Worm (Caenorhabditis elegans) whole organism, L1 larva: ENCODE data around the gene C45B2.8.

ENCODE experiments used
- F16B12.6 ChIP-seq: fragments of 150-350 bp; optimal IDR thresholded peaks from 2 replicates; lab custom pipeline; 2014; ENCODE audit warnings: missing biosample characterization, missing genetic modification characterization
- aha-1 ChIP-seq: fragments of 150-350 bp; optimal IDR thresholded peaks from 2 replicates; lab custom pipeline; 2014; ENCODE audit warnings: missing biosample characterization, missing genetic modification characterization
- alr-1 ChIP-seq: fragments of 200-800 bp; sonication (Bioruptor generic); optimal IDR thresholded peaks from 2 replicates; lab custom pipeline; 2018; ENCODE audit warnings: borderline replicate concordance, mild to moderate bottlenecking, missing genetic modification characterization, missing compliant biosample characterization
- aly-2 ChIP-seq: fragments of 150-350 bp; optimal IDR thresholded peaks from 2 replicates; lab custom pipeline; 2014; ENCODE audit warnings: missing biosample characterization, missing genetic modification characterization
- ceh-63 ChIP-seq: fragments of 200-800 bp; sonication (Bioruptor generic); optimal IDR thresholded peaks from 2 replicates; lab custom pipeline; 2018; ENCODE audit warnings: mild to moderate bottlenecking, missing genetic modification characterization, missing compliant biosample characterization
- ceh-8 ChIP-seq: fragments of 200-800 bp; sonication (Bioruptor generic); optimal IDR thresholded peaks from 2 replicates; lab custom pipeline; 2018; ENCODE audit warnings: mild to moderate bottlenecking, missing genetic modification characterization, moderate library complexity, missing compliant biosample characterization
- ceh-82 ChIP-seq, 3 experiments: fragments of 150-350 bp in 1 of 3; sonication (generic microtip) in 2 of 3; optimal IDR thresholded peaks; 2 replicates each; lab custom pipeline; 2014 to 2017; ENCODE audit warnings: missing biosample characterization in 3 of 3, missing genetic modification characterization in 3 of 3
- ceh-88 ChIP-seq: fragments of 200-800 bp; sonication (Bioruptor generic); IDR thresholded peaks from 2 replicates; pipeline ENCODE4 v1.3.6; 2022; ENCODE audit warnings: missing genetic modification characterization, missing compliant biosample characterization
- ceh-90 ChIP-seq: sonication (generic microtip); optimal IDR thresholded peaks from 2 replicates; lab custom pipeline; 2016; ENCODE audit warnings: missing genetic modification characterization, missing compliant biosample characterization
- dpl-1 ChIP-seq, 3 experiments: fragments of 150-350 bp in 2 of 3; sonication (generic microtip) in 1 of 3; optimal IDR thresholded peaks; 2 replicates each; lab custom pipeline; 2014 to 2017; ENCODE audit warnings: missing biosample characterization in 3 of 3, missing genetic modification characterization in 3 of 3, missing genetic modification reagents in 3 of 3
- efl-3 ChIP-seq: fragments of 200-800 bp; sonication (Bioruptor generic); optimal IDR thresholded peaks from 2 replicates; lab custom pipeline; 2018; ENCODE audit warnings: mild to moderate bottlenecking, missing genetic modification characterization, missing compliant biosample characterization
- elt-3 ChIP-seq, 6 experiments: fragments of 150-350 bp in 1 of 6; sonication (generic microtip); optimal IDR thresholded peaks; 2 replicates each; lab custom pipeline; 2017 to 2018; ENCODE audit warnings: missing biosample characterization in 6 of 6, missing genetic modification characterization in 6 of 6, inconsistent platforms in 1 of 6
- ets-5 ChIP-seq: fragments of 200-800 bp; sonication (Bioruptor generic); IDR thresholded peaks from 2 replicates; pipeline ENCODE4 v1.3.6; 2022; ENCODE audit warnings: missing genetic modification characterization, missing compliant biosample characterization
- fkh-4 ChIP-seq: sonication (generic microtip); optimal IDR thresholded peaks from 2 replicates; lab custom pipeline; 2016; ENCODE audit warnings: missing compliant biosample characterization, missing genetic modification characterization, borderline replicate concordance
- fos-1 ChIP-seq: fragments of 150-350 bp; optimal IDR thresholded peaks from 2 replicates; lab custom pipeline; 2014; ENCODE audit warnings: missing biosample characterization, missing genetic modification characterization
- grh-1 ChIP-seq: fragments of 200-800 bp; sonication (Bioruptor generic); IDR thresholded peaks from 2 replicates; pipeline ENCODE4 v1.3.6; 2022; ENCODE audit warnings: missing genetic modification reagents, missing genetic modification characterization, missing compliant biosample characterization
- hpl-2 ChIP-seq: fragments of 150-350 bp; optimal IDR thresholded peaks from 2 replicates; lab custom pipeline; 2014; ENCODE audit warnings: missing biosample characterization, missing genetic modification reagents, missing genetic modification characterization
- irx-1 ChIP-seq: sonication (generic microtip); optimal IDR thresholded peaks from 2 replicates; lab custom pipeline; 2016; ENCODE audit warnings: missing genetic modification characterization, missing compliant biosample characterization
- isw-1 ChIP-seq: fragments of 200-800 bp; sonication (Bioruptor generic); IDR thresholded peaks from 2 replicates; pipeline ENCODE4 v1.3.6; 2022; ENCODE audit warnings: missing genetic modification characterization, missing compliant biosample characterization
- jun-1 ChIP-seq: fragments of 150-350 bp; optimal IDR thresholded peaks from 2 replicates; lab custom pipeline; 2014; ENCODE audit warnings: missing biosample characterization, missing genetic modification reagents, missing genetic modification characterization
- lin-13 ChIP-seq: fragments of 150-350 bp; optimal IDR thresholded peaks from 2 replicates; lab custom pipeline; 2014; ENCODE audit warnings: missing biosample characterization, missing genetic modification reagents, missing genetic modification characterization
- lin-14 ChIP-seq: fragments of 200-800 bp; sonication (Bioruptor generic); optimal IDR thresholded peaks from 2 replicates; lab custom pipeline; 2018; ENCODE audit warnings: mild to moderate bottlenecking, missing genetic modification characterization, moderate library complexity, missing compliant biosample characterization
- lin-39 ChIP-seq: fragments of 150-350 bp; optimal IDR thresholded peaks from 2 replicates; lab custom pipeline; 2014; ENCODE audit warnings: missing biosample characterization, missing genetic modification reagents, missing genetic modification characterization
- lsy-2 ChIP-seq, 2 experiments: fragments of 150-350 bp; optimal IDR thresholded peaks; 2 replicates each; lab custom pipeline; 2014; ENCODE audit warnings: missing biosample characterization in 2 of 2, missing genetic modification characterization in 2 of 2
- mab-9 ChIP-seq: fragments of 200-800 bp; sonication (Bioruptor generic); IDR thresholded peaks from 2 replicates; pipeline ENCODE4 v1.3.6; 2022; ENCODE audit warnings: missing genetic modification reagents, missing genetic modification characterization, missing compliant biosample characterization
- mdl-1 ChIP-seq, 2 experiments: fragments of 150-350 bp; optimal IDR thresholded peaks; 2 replicates each; lab custom pipeline; 2014 to 2017; ENCODE audit warnings: missing biosample characterization in 2 of 2, missing genetic modification characterization in 2 of 2, inconsistent platforms in 1 of 2
- mef-2 ChIP-seq: fragments of 150-350 bp; optimal IDR thresholded peaks from 2 replicates; lab custom pipeline; 2014; ENCODE audit warnings: missing biosample characterization, missing genetic modification characterization
- nhr-11 ChIP-seq: fragments of 150-350 bp; optimal IDR thresholded peaks from 2 replicates; lab custom pipeline; 2014; ENCODE audit warnings: missing biosample characterization, missing genetic modification characterization
- nhr-19 ChIP-seq: fragments of 200-800 bp; sonication (Bioruptor generic); conservative IDR thresholded peaks from 2 replicates; pipeline ENCODE4 v1.3.6; 2022; ENCODE audit warnings: missing genetic modification characterization, missing compliant biosample characterization
- nhr-20 ChIP-seq: sonication (generic microtip); optimal IDR thresholded peaks from 2 replicates; lab custom pipeline; 2016; ENCODE audit warnings: mild to moderate bottlenecking, missing genetic modification characterization, missing compliant biosample characterization
- nhr-237 ChIP-seq: fragments of 150-350 bp; optimal IDR thresholded peaks from 2 replicates; lab custom pipeline; 2014; ENCODE audit warnings: missing biosample characterization, missing genetic modification characterization
- nhr-71 ChIP-seq: sonication (generic microtip); optimal IDR thresholded peaks from 2 replicates; lab custom pipeline; 2016; ENCODE audit warnings: mild to moderate bottlenecking, missing genetic modification characterization, moderate library complexity, missing compliant biosample characterization
- nhr-76 ChIP-seq: sonication (generic microtip); optimal IDR thresholded peaks from 2 replicates; lab custom pipeline; 2017; ENCODE audit warnings: missing biosample characterization, missing genetic modification characterization
- nhr-84 ChIP-seq: sonication (generic microtip); optimal IDR thresholded peaks from 2 replicates; lab custom pipeline; 2017; ENCODE audit warnings: missing biosample characterization, missing genetic modification characterization
- pag-3 ChIP-seq: sonication (generic microtip); optimal IDR thresholded peaks from 2 replicates; lab custom pipeline; 2017; ENCODE audit warnings: missing genetic modification characterization, mild to moderate bottlenecking, missing compliant biosample characterization, antibody characterized with exemption, borderline replicate concordance; ENCODE audit not compliant: insufficient read depth
- pax-3 ChIP-seq: fragments of 200-800 bp; sonication (Bioruptor generic); optimal IDR thresholded peaks from 2 replicates; lab custom pipeline; 2018; ENCODE audit warnings: mild to moderate bottlenecking, missing genetic modification characterization, moderate library complexity, missing compliant biosample characterization
- rnt-1 ChIP-seq: sonication (generic microtip); optimal IDR thresholded peaks from 2 replicates; lab custom pipeline; 2016; ENCODE audit warnings: mild to moderate bottlenecking, missing genetic modification characterization, moderate library complexity, missing compliant biosample characterization
- skn-1 ChIP-seq: fragments of 150-350 bp; optimal IDR thresholded peaks from 2 replicates; lab custom pipeline; 2014; ENCODE audit warnings: missing biosample characterization, missing genetic modification characterization
- snpc-4 ChIP-seq: fragments of 150-350 bp; optimal IDR thresholded peaks from 2 replicates; lab custom pipeline; 2014; ENCODE audit warnings: missing biosample characterization, missing genetic modification characterization
- snu-23 ChIP-seq: sonication (generic microtip); optimal IDR thresholded peaks from 2 replicates; lab custom pipeline; 2016; ENCODE audit warnings: missing genetic modification characterization, missing compliant biosample characterization
- sox-4 ChIP-seq: sonication (generic microtip); optimal IDR thresholded peaks from 2 replicates; lab custom pipeline; 2016; ENCODE audit warnings: missing genetic modification characterization, missing compliant biosample characterization
- sup-37 ChIP-seq: fragments of 200-800 bp; sonication (Bioruptor generic); optimal IDR thresholded peaks from 2 replicates; lab custom pipeline; 2018; ENCODE audit warnings: mild to moderate bottlenecking, missing genetic modification characterization, missing compliant biosample characterization
- swsn-7 ChIP-seq: sonication (generic microtip); optimal IDR thresholded peaks from 2 replicates; lab custom pipeline; 2016; ENCODE audit warnings: missing genetic modification characterization, missing compliant biosample characterization
- tlp-1 ChIP-seq: fragments of 150-350 bp; optimal IDR thresholded peaks from 2 replicates; lab custom pipeline; 2014; ENCODE audit warnings: missing biosample characterization, missing genetic modification characterization
- unc-130 ChIP-seq: fragments of 150-350 bp; optimal IDR thresholded peaks from 2 replicates; lab custom pipeline; 2017; ENCODE audit warnings: missing biosample characterization, missing genetic modification characterization, inconsistent platforms
- unc-86 ChIP-seq: sonication (generic microtip); optimal IDR thresholded peaks from 2 replicates; lab custom pipeline; 2016; ENCODE audit warnings: missing genetic modification characterization, missing compliant biosample characterization
- xbp-1 ChIP-seq: sonication (generic microtip); optimal IDR thresholded peaks from 2 replicates; lab custom pipeline; 2016; ENCODE audit warnings: missing genetic modification characterization, missing compliant biosample characterization
- zag-1 ChIP-seq: fragments of 150-350 bp; optimal IDR thresholded peaks from 2 replicates; lab custom pipeline; 2014; ENCODE audit warnings: missing biosample characterization, missing genetic modification characterization
- ztf-4 ChIP-seq: fragments of 150-350 bp; optimal IDR thresholded peaks from 2 replicates; lab custom pipeline; 2014; ENCODE audit warnings: missing biosample characterization, missing genetic modification characterization

Gene C45B2.8

ce11 chrX:6057580-6058305 is 30.0 kb upstream of the C45B2.8 start, which contains the start of gene gln-1 (continued):
- no peak for TF ChIP-seq ceh-88 (GFP tag; lab: Robert Waterston, UW)
- peak; percentile 6 for TF ChIP-seq irx-1 (tag; lab: Kevin White, UChicago)
- TF ChIP-seq pax-3 (tag; lab: Kevin White, UChicago): no peak
- no peak for TF ChIP-seq nhr-84 (tag; lab: Kevin White, UChicago)
- TF ChIP-seq lin-13 (GFP tag; lab: Kevin White, UChicago): no peak
- TF ChIP-seq hpl-2 (GFP tag; lab: Kevin White, UChicago): no peak
- no peak for TF ChIP-seq alr-1 (tag; lab: Kevin White, UChicago)
- TF ChIP-seq skn-1 (tag; lab: Kevin White, UChicago): no peak
- TF ChIP-seq ceh-8 (GFP tag; lab: Kevin White, UChicago): no peak
- no peak for TF ChIP-seq unc-130
- TF ChIP-seq ceh-90 (tag; lab: Kevin White, UChicago): no peak
- TF ChIP-seq nhr-237 (tag; lab: Kevin White, UChicago): peak; percentile 44
- TF ChIP-seq jun-1 (tag; lab: Kevin White, UChicago): no peak
- peak in 1 of 2 experiments; percentile 30 for TF ChIP-seq lsy-2 (tag; optimal IDR thresholded peaks at IDR 0.05; lab: Kevin White, UChicago)
- no peak for TF ChIP-seq zag-1 (tag; lab: Kevin White, UChicago)
- TF ChIP-seq lin-39 (tag; lab: Kevin White, UChicago): no peak
- no peak for TF ChIP-seq ztf-4 (tag; lab: Kevin White, UChicago)
- TF ChIP-seq aha-1 (tag; lab: Kevin White, UChicago): no peak
- no peak for TF ChIP-seq elt-3 (tag; optimal IDR thresholded peaks at IDR 0.05; lab: Kevin White, UChicago)
- no peak for TF ChIP-seq fkh-4 (tag; lab: Kevin White, UChicago)
- TF ChIP-seq nhr-20 (tag; lab: Kevin White, UChicago): peak; percentile 61
- TF ChIP-seq rnt-1 (tag; lab: Kevin White, UChicago): peak; percentile 19
- TF ChIP-seq snu-23: peak; percentile 52
- no peak for TF ChIP-seq nhr-76
- TF ChIP-seq snpc-4 (tag; lab: Kevin White, UChicago): no peak
- no peak for TF ChIP-seq dpl-1 (GFP tag; optimal IDR thresholded peaks at IDR 0.05; lab: Kevin White, UChicago)
- TF ChIP-seq lin-14 (GFP tag; lab: Kevin White, UChicago): peak; percentile 66
- no peak for TF ChIP-seq efl-3
- TF ChIP-seq tlp-1 (tag; lab: Kevin White, UChicago): no peak
- no peak for TF ChIP-seq grh-1 (GFP tag; lab: Robert Waterston, UW)
- no peak for TF ChIP-seq pag-3 (tag; lab: Kevin White, UChicago)
- TF ChIP-seq ets-5: no peak
- no peak for TF ChIP-seq sox-4
- TF ChIP-seq F16B12.6: no peak
- TF ChIP-seq nhr-71 (tag; lab: Kevin White, UChicago): peak; percentile 50
- TF ChIP-seq nhr-19 (GFP tag; lab: Robert Waterston, UW): no peak
- TF ChIP-seq mab-9 (GFP tag; lab: Robert Waterston, UW): no peak
- TF ChIP-seq swsn-7 (tag; lab: Kevin White, UChicago): no peak
- TF ChIP-seq isw-1 (GFP tag; lab: Robert Waterston, UW): no peak
- no peak for TF ChIP-seq ceh-63 (GFP tag; lab: Kevin White, UChicago)
- TF ChIP-seq fos-1 (tag; lab: Kevin White, UChicago): no peak
- TF ChIP-seq mdl-1 (tag; optimal IDR thresholded peaks at IDR 0.05; lab: Kevin White, UChicago): no peak
- no peak for TF ChIP-seq sup-37 (GFP tag; lab: Kevin White, UChicago)
- no peak for TF ChIP-seq aly-2 (tag; lab: Kevin White, UChicago)
- TF ChIP-seq unc-86 (tag; lab: Kevin White, UChicago): no peak
- peak; percentile 27 for TF ChIP-seq xbp-1
- no peak for TF ChIP-seq mef-2 (tag; lab: Kevin White, UChicago)
- TF ChIP-seq nhr-11: no peak
- no peak for TF ChIP-seq ceh-82 (tag; optimal IDR thresholded peaks at IDR 0.05; lab: Kevin White, UChicago)
- TF ChIP-seq, all 84 proteins: peak for 17
